Fruit fly (Drosophila melanogaster) whole organism, embryonic: ENCODE measurements around the gene upSET.
A peak's percentile ranks its signal among the peaks of the same experiment; 100 is the strongest.

ENCODE experiments used
- Antp ChIP-seq: fragments of 200-800 bp; sonication (Bioruptor generic); optimal IDR thresholded peaks from 3 replicates; lab custom pipeline; 2016; ENCODE audit warnings: missing biosample characterization, missing genetic modification characterization
- Bteb2 ChIP-seq: fragments of 200-800 bp; sonication (Bioruptor generic); optimal IDR thresholded peaks from 2 replicates; lab custom pipeline; 2016; ENCODE audit warnings: missing biosample characterization, missing genetic modification characterization
- CG10366 ChIP-seq: fragments of 200-800 bp; sonication (Bioruptor generic); IDR thresholded peaks from 2 replicates; pipeline ENCODE4 v1.3.6; 2022; ENCODE audit warnings: missing biosample characterization, missing genetic modification characterization
- CG11093 ChIP-seq: fragments of 200-800 bp; sonication (Bioruptor generic); IDR thresholded peaks from 3 replicates; pipeline ENCODE4 v1.3.6; 2022; ENCODE audit warnings: missing biosample characterization, missing genetic modification characterization
- CG12071 ChIP-seq: fragments of 200-800 bp; sonication (Bioruptor generic); optimal IDR thresholded peaks from 3 replicates; lab custom pipeline; 2018; ENCODE audit warnings: missing biosample characterization, mild to moderate bottlenecking, missing genetic modification characterization
- CG12104 ChIP-seq: fragments of 200-800 bp; sonication (Bioruptor generic); optimal IDR thresholded peaks from 3 replicates; lab custom pipeline; 2016; ENCODE audit warnings: missing biosample characterization, missing genetic modification characterization
- CG1233 ChIP-seq: fragments of 200-800 bp; sonication (Bioruptor generic); optimal IDR thresholded peaks from 4 replicates; lab custom pipeline; 2018; ENCODE audit warnings: missing biosample characterization, mild to moderate bottlenecking, missing genetic modification characterization
- CG14441 ChIP-seq: fragments of 200-800 bp; sonication (Bioruptor generic); IDR thresholded peaks from 2 replicates; pipeline ENCODE4 v1.3.6; 2022; ENCODE audit warnings: missing biosample characterization, missing genetic modification characterization
- CG1832 ChIP-seq: fragments of 200-800 bp; sonication (Bioruptor generic); optimal IDR thresholded peaks from 2 replicates; lab custom pipeline; 2017; ENCODE audit warnings: missing biosample characterization, mild to moderate bottlenecking, missing genetic modification characterization, inconsistent platforms
- CG18476 ChIP-seq: fragments of 200-800 bp; sonication (Bioruptor generic); optimal IDR thresholded peaks from 2 replicates; lab custom pipeline; 2016; ENCODE audit warnings: missing biosample characterization, mild to moderate bottlenecking, missing genetic modification characterization
- CG2120 ChIP-seq: fragments of 200-800 bp; sonication (Bioruptor generic); optimal IDR thresholded peaks from 3 replicates; lab custom pipeline; 2016; ENCODE audit warnings: missing biosample characterization, missing genetic modification characterization
- CG2889 ChIP-seq: fragments of 200-800 bp; sonication (Bioruptor generic); IDR thresholded peaks from 3 replicates; pipeline ENCODE4 v1.3.6; 2022; ENCODE audit warnings: missing biosample characterization, missing genetic modification characterization
- CG3065 ChIP-seq: fragments of 200-800 bp; sonication (Bioruptor generic); optimal IDR thresholded peaks from 2 replicates; lab custom pipeline; 2016; ENCODE audit warnings: missing biosample characterization, missing genetic modification characterization
- CG31441 ChIP-seq: fragments of 200-800 bp; sonication (Bioruptor generic); IDR thresholded peaks from 2 replicates; pipeline ENCODE4 v1.3.6; 2022; ENCODE audit warnings: missing biosample characterization, missing genetic modification characterization
- CG34376 ChIP-seq: fragments of 200-800 bp; sonication (Bioruptor generic); optimal IDR thresholded peaks from 2 replicates; lab custom pipeline; 2018; ENCODE audit warnings: missing biosample characterization, mild to moderate bottlenecking, missing genetic modification characterization
- CG3726 ChIP-seq: fragments of 200-800 bp; sonication (Bioruptor generic); IDR thresholded peaks from 3 replicates; pipeline ENCODE4, ENCODE4 v1.3.6; 2022; ENCODE audit warnings: missing biosample characterization, missing genetic modification characterization
- CG4282 ChIP-seq: fragments of 200-800 bp; sonication (Bioruptor generic); optimal IDR thresholded peaks from 2 replicates; lab custom pipeline; 2016; ENCODE audit warnings: missing biosample characterization, missing genetic modification characterization
- CG4328 ChIP-seq: fragments of 200-800 bp; sonication (Bioruptor generic); optimal IDR thresholded peaks from 3 replicates; lab custom pipeline; 2017; ENCODE audit warnings: missing biosample characterization, missing genetic modification reagents, missing genetic modification characterization
- CG7271 ChIP-seq: fragments of 200-800 bp; sonication (Bioruptor generic); optimal IDR thresholded peaks from 2 replicates; lab custom pipeline; 2018; ENCODE audit warnings: missing biosample characterization, mild to moderate bottlenecking, missing genetic modification characterization, moderate library complexity
- CG8388 ChIP-seq: fragments of 200-800 bp; sonication (Bioruptor generic); optimal IDR thresholded peaks from 2 replicates; lab custom pipeline; 2019; ENCODE audit warnings: missing biosample characterization, mild to moderate bottlenecking, missing genetic modification characterization, moderate library complexity
- CG9437 ChIP-seq: fragments of 200-800 bp; sonication (Bioruptor generic); optimal IDR thresholded peaks from 2 replicates; lab custom pipeline; 2018; ENCODE audit warnings: missing biosample characterization, mild to moderate bottlenecking, missing genetic modification characterization
- CTCF ChIP-seq: fragments of 200-800 bp; sonication (Bioruptor generic); optimal IDR thresholded peaks from 2 replicates; lab custom pipeline; 2017; ENCODE audit warnings: missing biosample characterization, mild to moderate bottlenecking, missing genetic modification characterization, moderate library complexity
- CkIIα-i1 ChIP-seq: fragments of 200-800 bp; sonication (Bioruptor generic); IDR thresholded peaks from 2 replicates; pipeline ENCODE4 v1.3.6; 2022; ENCODE audit warnings: missing biosample characterization, missing genetic modification characterization
- Dek ChIP-seq: fragments of 200-800 bp; sonication (Bioruptor generic); optimal IDR thresholded peaks from 3 replicates; lab custom pipeline; 2019; ENCODE audit warnings: missing biosample characterization, mild to moderate bottlenecking, missing genetic modification characterization, moderate library complexity
- Fer1 ChIP-seq: fragments of 200-800 bp; sonication (Bioruptor generic); optimal IDR thresholded peaks from 2 replicates; lab custom pipeline; 2017; ENCODE audit warnings: missing biosample characterization, mild to moderate bottlenecking, missing genetic modification characterization
- HHEX ChIP-seq: fragments of 200-800 bp; sonication (Bioruptor generic); optimal IDR thresholded peaks from 3 replicates; lab custom pipeline; 2017; ENCODE audit warnings: missing biosample characterization, mild to moderate bottlenecking, missing genetic modification characterization, missing genetic modification reagents
- HLH54F ChIP-seq: fragments of 200-800 bp; sonication (Bioruptor generic); optimal IDR thresholded peaks from 3 replicates; lab custom pipeline; 2016; ENCODE audit warnings: missing biosample characterization, missing genetic modification characterization
- Hr3 ChIP-seq: fragments of 200-800 bp; sonication (Bioruptor generic); optimal IDR thresholded peaks from 3 replicates; lab custom pipeline; 2016; ENCODE audit warnings: missing biosample characterization, missing genetic modification characterization
- Mad ChIP-seq: fragments of 200-800 bp; sonication (Bioruptor generic); optimal IDR thresholded peaks from 2 replicates; lab custom pipeline; 2016; ENCODE audit warnings: missing biosample characterization, missing genetic modification characterization
- Pdp1 ChIP-seq, 2 experiments: fragments of 200-800 bp; sonication (Bioruptor generic); optimal IDR thresholded peaks; 3 replicates each; lab custom pipeline; 2016; ENCODE audit warnings: missing biosample characterization in 2 of 2, missing genetic modification characterization in 2 of 2, mild to moderate bottlenecking in 1 of 2, moderate library complexity in 1 of 2
- Ptx1 ChIP-seq: fragments of 200-800 bp; sonication (Bioruptor generic); IDR thresholded peaks from 2 replicates; pipeline ENCODE4 v1.3.6; 2022; ENCODE audit warnings: missing biosample characterization, missing genetic modification characterization
- Sry-δ ChIP-seq: fragments of 200-800 bp; sonication (Bioruptor generic); optimal IDR thresholded peaks from 2 replicates; lab custom pipeline; 2016; ENCODE audit warnings: missing biosample characterization, missing genetic modification characterization
- Ssrp ChIP-seq: fragments of 200-800 bp; sonication (Bioruptor generic); optimal IDR thresholded peaks from 2 replicates; lab custom pipeline; 2018; ENCODE audit warnings: missing biosample characterization, mild to moderate bottlenecking, missing genetic modification characterization, moderate library complexity
- ap ChIP-seq: fragments of 200-800 bp; sonication (Bioruptor generic); IDR thresholded peaks from 2 replicates; pipeline ENCODE4 v1.3.6; 2022; ENCODE audit warnings: missing biosample characterization, missing genetic modification characterization
- chm ChIP-seq: fragments of 200-800 bp; sonication (Bioruptor generic); IDR thresholded peaks from 2 replicates; pipeline ENCODE4 v1.3.6; 2022; ENCODE audit warnings: missing biosample characterization, missing genetic modification characterization
- ci ChIP-seq: fragments of 200-800 bp; sonication (Bioruptor generic); IDR thresholded peaks from 3 replicates; pipeline ENCODE4 v1.3.6; 2022; ENCODE audit warnings: missing biosample characterization, missing genetic modification characterization
- croc ChIP-seq: fragments of 200-800 bp; sonication (Bioruptor generic); conservative IDR thresholded peaks from 3 replicates; pipeline ENCODE4 v1.3.6; 2022; ENCODE audit warnings: missing biosample characterization, missing genetic modification characterization
- gsb-n ChIP-seq: fragments of 200-800 bp; sonication (Bioruptor generic); optimal IDR thresholded peaks from 3 replicates; lab custom pipeline; 2018; ENCODE audit warnings: missing biosample characterization, mild to moderate bottlenecking, missing genetic modification characterization
- hbn ChIP-seq: fragments of 200-800 bp; sonication (Bioruptor generic); IDR thresholded peaks from 2 replicates; pipeline ENCODE4 v1.3.6; 2022; ENCODE audit warnings: missing biosample characterization, missing genetic modification characterization; ENCODE audit not compliant: partially characterized antibody
- her ChIP-seq: fragments of 200-800 bp; sonication (Bioruptor generic); optimal IDR thresholded peaks from 2 replicates; lab custom pipeline; 2016; ENCODE audit warnings: missing biosample characterization, missing genetic modification characterization
- lov ChIP-seq, 2 experiments: fragments of 200-800 bp in 1 of 2; fragments of >200 bp in 1 of 2; sonication (Bioruptor generic) in 1 of 2; IDR thresholded peaks in 1 of 2; optimal IDR thresholded peaks in 1 of 2; 2 replicates in 1 of 2; 3 replicates in 1 of 2; pipeline versions ENCODE4 v1.3.6 to Lab custom; 2017 to 2022; ENCODE audit warnings: missing biosample characterization in 1 of 2, missing genetic modification characterization in 1 of 2
- p53 ChIP-seq: fragments of 200-800 bp; sonication (Bioruptor generic); optimal IDR thresholded peaks from 2 replicates; lab custom pipeline; 2016; ENCODE audit warnings: missing biosample characterization, missing genetic modification characterization
- pan ChIP-seq, 4 experiments: fragments of >200 bp in 3 of 4; fragments of 200-800 bp in 1 of 4; sonication (Bioruptor generic) in 1 of 4; optimal IDR thresholded peaks in 3 of 4; IDR thresholded peaks in 1 of 4; 2 replicates each; pipeline versions ENCODE4 v1.3.6 to Lab custom; 2017 to 2022; ENCODE audit warnings: missing biosample characterization in 2 of 4, missing genetic modification characterization in 2 of 4, mixed read lengths in 1 of 4
- repo ChIP-seq: fragments of 200-800 bp; sonication (Bioruptor generic); optimal IDR thresholded peaks from 2 replicates; lab custom pipeline; 2016; ENCODE audit warnings: missing biosample characterization, missing genetic modification characterization
- slbo ChIP-seq: fragments of 200-800 bp; sonication (Bioruptor generic); IDR thresholded peaks from 2 replicates; pipeline ENCODE4 v1.3.6; 2022; ENCODE audit warnings: missing biosample characterization, missing genetic modification characterization
- stc ChIP-seq: fragments of 200-800 bp; sonication (Bioruptor generic); IDR thresholded peaks from 2 replicates; pipeline ENCODE4 v1.3.6; 2022; ENCODE audit warnings: missing biosample characterization, missing genetic modification characterization
- sug ChIP-seq: fragments of 200-800 bp; optimal IDR thresholded peaks from 2 replicates; lab custom pipeline; 2019; ENCODE audit warnings: missing biosample characterization, mild to moderate bottlenecking, missing genetic modification characterization, moderate library complexity
- tap ChIP-seq: fragments of 200-800 bp; optimal IDR thresholded peaks from 3 replicates; lab custom pipeline; 2019; ENCODE audit warnings: missing biosample characterization, mild to moderate bottlenecking, missing genetic modification characterization, moderate library complexity
- unc-4 ChIP-seq: fragments of 200-800 bp; sonication (Bioruptor generic); IDR thresholded peaks from 2 replicates; pipeline ENCODE4 v1.3.6; 2022; ENCODE audit warnings: missing biosample characterization, missing genetic modification characterization; ENCODE audit not compliant: partially characterized antibody
- vnd ChIP-seq: fragments of 200-800 bp; sonication (Bioruptor generic); IDR thresholded peaks from 3 replicates; pipeline ENCODE4 v1.3.6; 2022; ENCODE audit warnings: missing biosample characterization, missing genetic modification characterization; ENCODE audit not compliant: partially characterized antibody

Gene upSET

dm6 chr3L:14002524-14003135 lies 703 bp downstream of the upSET start (continued):
- TF ChIP-seq tap (tag; lab: Kevin White, UChicago) (no peak), her (no peak), CG9437 (GFP tag; lab: Kevin White, UChicago) (peak; percentile 24), Ptx1 (GFP tag; lab: Robert Waterston, UW) (no peak), HLH54F (GFP tag; lab: Kevin White, UChicago) (no peak), CG1832 (GFP tag; lab: Kevin White, UChicago) (peak; percentile 62), CG31441 (GFP tag; lab: Robert Waterston, UW) (0 out of 2 replicates have a peak, but pooled peaks have one; percentile 20), ci (GFP tag; lab: Robert Waterston, UW) (0 out of 3 replicates have a peak, but pooled peaks have one; percentile 42), Ssrp (no peak), HHEX (no peak), slbo (GFP tag; lab: Robert Waterston, UW) (peak; percentile 27; the same call in 1 of the 2 replicates), p53 (GFP tag; lab: Kevin White, UChicago) (no peak), CTCF (GFP tag; lab: Kevin White, UChicago) (no peak), Mad (GFP tag; lab: Kevin White, UChicago) (no peak), CG2120 (GFP tag; lab: Kevin White, UChicago) (no peak), repo (GFP tag; lab: Kevin White, UChicago) (no peak), stc (GFP tag; lab: Robert Waterston, UW) (no peak), CG4282 (GFP tag; lab: Kevin White, UChicago) (peak; percentile 5), gsb-n (tag; lab: Kevin White, UChicago) (no peak), CG3065 (no peak), ap (GFP tag; lab: Robert Waterston, UW) (no peak), CG3726 (GFP tag; lab: Robert Waterston, UW) (no peak), unc-4 (GFP tag; lab: Robert Waterston, UW) (no peak), croc (GFP tag; lab: Robert Waterston, UW) (no peak), Bteb2 (GFP tag; lab: Kevin White, UChicago) (no peak), CG34376 (GFP tag; lab: Kevin White, UChicago) (no peak), chm (GFP tag; lab: Robert Waterston, UW) (no peak), CG7271 (tag; lab: Kevin White, UChicago) (no peak), Hr3 (GFP tag; lab: Kevin White, UChicago) (no peak), CG1233 (no peak), Fer1 (GFP tag; lab: Kevin White, UChicago) (peak; percentile 27), hbn (GFP tag; lab: Robert Waterston, UW) (no peak), CG10366 (GFP tag; lab: Robert Waterston, UW) (no peak), Pdp1 (GFP tag; optimal IDR thresholded peaks at IDR 0.05; lab: Kevin White, UChicago) (peak in 1 of 2 experiments; percentile 42), CG2889 (GFP tag; lab: Robert Waterston, UW) (no peak), CkIIα-i1 (GFP tag; lab: Robert Waterston, UW) (no peak), CG14441 (GFP tag; lab: Robert Waterston, UW) (no peak), pan (optimal IDR thresholded peaks at IDR 0.05; lab: Kevin White, UChicago) (no peak), pan (GFP tag; optimal IDR thresholded peaks at IDR 0.05 in 1 of 2, IDR thresholded peaks at IDR 0.05 in 1 of 2) (no peak), Antp (GFP tag; lab: Kevin White, UChicago) (no peak), vnd (GFP tag; lab: Robert Waterston, UW) (no peak), CG11093 (GFP tag; lab: Robert Waterston, UW) (no peak), CG4328 (no peak), lov (optimal IDR thresholded peaks at IDR 0.05; lab: Kevin White, UChicago) (no peak), lov (GFP tag; IDR thresholded peaks at IDR 0.05; lab: Robert Waterston, UW) (no peak), sug (tag; lab: Kevin White, UChicago) (peak; percentile 19), CG18476 (GFP tag; lab: Kevin White, UChicago) (no peak), CG12071 (GFP tag; lab: Kevin White, UChicago) (no peak), Sry-δ (GFP tag; lab: Kevin White, UChicago) (peak; percentile 11), CG12104 (GFP tag; lab: Kevin White, UChicago) (no peak), CG8388 (GFP tag; lab: Kevin White, UChicago) (no peak), Dek (tag; lab: Kevin White, UChicago) (peak; percentile 12)
